ENCODE assay signal across 1 worm cellular context in the genomic region with DNA sequence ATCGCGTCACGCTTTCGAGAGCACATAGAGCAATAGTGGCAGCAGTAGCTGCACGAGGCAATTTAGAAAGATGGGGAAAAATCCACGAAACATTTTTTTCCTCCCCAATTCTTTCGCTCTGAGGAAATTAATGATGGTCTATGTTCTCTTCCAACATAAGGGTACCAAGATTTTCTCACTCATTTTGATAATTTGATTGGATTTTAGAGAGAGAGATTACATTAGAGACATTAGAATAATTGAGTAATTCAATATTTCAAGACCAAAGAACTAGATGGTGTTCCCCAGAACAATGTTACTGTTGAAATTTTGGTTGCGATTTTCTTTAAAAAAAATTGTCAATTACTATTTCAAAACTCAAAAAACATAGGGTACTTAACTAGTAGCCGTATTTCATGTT.
TF ChIP-seq lines count a peak whose summit lies in the region.

No protein-coding gene starts in this region.

TF ChIP-seq in whole organism, L2 larva, 48 proteins besides CTCF, POLR2A, EP300 and RAD21 (continued from another document):
- TF ChIP-seq snpc-4 (tag; optimal IDR thresholded peaks at IDR 0.05; lab: Kevin White, UChicago): no peak
